Fruit fly (Drosophila melanogaster) Kc167 (cell line): Measurements from ENCODE around the gene CG43052.

Experiments used
- Myc ChIP-seq: fragments of >200 bp; optimal IDR thresholded peaks from 2 replicates; lab custom pipeline; 2017; ENCODE audit warnings: missing external identifiers
- Sin3A ChIP-seq: fragments of >200 bp; optimal IDR thresholded peaks from 2 replicates; lab custom pipeline; 2018; ENCODE audit warnings: missing external identifiers
- h ChIP-seq: fragments of >200 bp; optimal IDR thresholded peaks from 3 replicates; lab custom pipeline; 2018; ENCODE audit warnings: missing external identifiers
- insv ChIP-seq: fragments of >200 bp; optimal IDR thresholded peaks from 3 replicates; lab custom pipeline; 2018; ENCODE audit warnings: missing external identifiers
- psq ChIP-seq: fragments of >200 bp; optimal IDR thresholded peaks from 2 replicates; lab custom pipeline; 2017; ENCODE audit warnings: missing external identifiers
- ttk ChIP-seq: sonication (Bioruptor generic); optimal IDR thresholded peaks from 2 replicates; lab custom pipeline; 2017; ENCODE audit warnings: missing external identifiers

CG43052 gene

dm6 chr2L:14394298-14395064, 42.6 kb downstream of the CG43052 start:
- TF ChIP-seq psq (lab: Kevin White, UChicago) (no peak), Myc (lab: Kevin White, UChicago) (no peak), Sin3A (lab: Kevin White, UChicago) (no peak), ttk (lab: Kevin White, UChicago) (no peak), h (lab: Kevin White, UChicago) (no peak), insv (lab: Kevin White, UChicago) (no peak)

DNA sequence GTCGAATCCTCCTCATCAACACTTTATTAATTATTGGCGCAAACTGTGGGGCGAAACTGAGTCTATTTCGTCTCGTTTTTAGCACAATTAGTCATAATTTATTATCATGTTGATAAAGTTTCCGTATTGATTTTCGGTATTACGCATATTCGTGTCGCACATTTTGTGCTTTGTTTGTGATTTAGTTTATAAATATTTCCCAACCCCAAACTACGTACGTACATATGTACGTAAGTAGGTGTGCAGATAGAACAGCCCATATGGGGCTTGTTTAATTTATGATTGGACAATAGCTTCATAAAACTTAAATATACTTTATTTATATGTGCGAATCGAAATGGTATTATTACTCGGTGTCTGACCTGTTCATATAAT, 43.2 kb downstream of the CG43052 start:
- TF ChIP-seq Myc (lab: Kevin White, UChicago) (no peak), psq (lab: Kevin White, UChicago) (no peak), insv (lab: Kevin White, UChicago) (no peak), ttk (lab: Kevin White, UChicago) (no peak), Sin3A (lab: Kevin White, UChicago) (no peak), h (lab: Kevin White, UChicago) (no peak)

- TF ChIP-seq ttk (lab: Kevin White, UChicago) (no peak), insv (lab: Kevin White, UChicago) (no peak), psq (lab: Kevin White, UChicago) (no peak), Sin3A (lab: Kevin White, UChicago) (no peak), Myc (lab: Kevin White, UChicago) (no peak), h (lab: Kevin White, UChicago) (no peak)
Observed at dm6 chr2L:14396263-14396662, 44.4 kb downstream of the CG43052 start.

DNA sequence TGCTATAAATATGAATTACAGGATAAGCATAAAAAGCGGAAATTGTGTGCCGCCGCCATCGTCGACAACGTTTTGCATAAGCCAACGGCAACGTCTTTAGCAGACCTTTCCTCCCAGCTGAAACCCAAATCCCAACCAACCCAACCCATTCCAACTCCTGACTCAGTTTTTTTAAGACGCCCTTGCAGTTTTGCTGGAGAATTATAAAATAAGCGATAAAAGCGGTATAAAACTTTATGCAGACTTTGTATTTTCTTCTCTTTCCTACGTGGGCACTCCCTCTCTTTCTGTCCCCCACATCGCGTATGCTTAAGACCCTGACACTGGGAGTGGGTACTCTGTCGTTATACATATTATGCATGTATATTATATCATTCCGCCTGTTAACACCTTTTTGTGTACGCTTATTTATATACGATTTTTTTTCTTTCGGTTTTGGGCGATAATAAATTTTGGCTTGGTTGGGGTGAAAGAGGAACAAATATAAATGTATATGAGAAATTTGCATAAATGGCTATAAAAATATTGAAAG, 45.3 kb downstream of the CG43052 start:
- TF ChIP-seq Myc (lab: Kevin White, UChicago) (no peak), h (lab: Kevin White, UChicago) (no peak), ttk (lab: Kevin White, UChicago) (no peak), insv (lab: Kevin White, UChicago) (no peak), psq (lab: Kevin White, UChicago) (no peak), Sin3A (lab: Kevin White, UChicago) (no peak)

DNA sequence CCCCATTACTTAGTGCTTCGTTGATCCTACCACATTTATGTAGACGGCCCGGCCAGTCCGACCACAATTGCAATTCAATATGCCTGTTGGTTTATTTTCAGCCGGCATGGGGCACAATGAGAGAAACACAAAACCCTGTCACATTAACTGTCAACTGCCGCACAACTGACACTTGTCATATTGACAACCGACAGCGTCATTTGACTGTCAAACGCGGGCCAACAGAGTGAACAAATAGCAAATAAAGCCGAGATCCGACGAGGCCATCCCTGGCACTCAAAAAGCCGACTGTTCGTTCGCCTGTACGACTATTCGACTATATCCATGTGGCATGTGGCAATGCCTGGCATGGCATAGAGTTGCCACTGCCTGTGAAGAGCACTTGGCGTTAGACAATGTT, 46.1 kb downstream of the CG43052 start:
- TF ChIP-seq Myc (lab: Kevin White, UChicago) = no peak
- TF ChIP-seq ttk (lab: Kevin White, UChicago) = no peak
- TF ChIP-seq Sin3A (lab: Kevin White, UChicago) = no peak
- TF ChIP-seq h (lab: Kevin White, UChicago) = no peak
- TF ChIP-seq psq (lab: Kevin White, UChicago) = no peak
- no peak for TF ChIP-seq insv (lab: Kevin White, UChicago)

DNA sequence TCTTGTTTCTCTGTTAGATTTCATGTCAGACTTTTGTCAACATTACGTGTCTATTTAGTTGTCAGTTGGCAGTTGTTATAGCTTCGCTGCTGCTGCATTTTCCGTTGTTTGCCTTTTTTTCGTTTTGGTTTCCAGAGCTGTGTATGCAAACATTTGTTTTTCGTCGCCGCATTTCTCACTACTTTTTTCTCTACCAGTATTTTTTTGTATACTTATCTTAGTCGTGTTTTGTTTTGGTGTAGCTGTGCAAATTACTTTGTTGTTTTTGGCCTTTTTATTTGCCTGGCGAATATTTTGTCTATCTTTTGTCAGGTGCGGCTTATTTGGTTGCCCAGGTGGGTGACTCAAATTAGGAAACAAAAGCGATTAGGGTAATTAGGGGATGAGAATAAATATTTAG, 46.7 kb downstream of the CG43052 start:
- no peak for TF ChIP-seq Sin3A (lab: Kevin White, UChicago)
- TF ChIP-seq Myc (lab: Kevin White, UChicago) = no peak
- no peak for TF ChIP-seq psq (lab: Kevin White, UChicago)
- no peak for TF ChIP-seq insv (lab: Kevin White, UChicago)
- TF ChIP-seq h (lab: Kevin White, UChicago) = no peak
- TF ChIP-seq ttk (lab: Kevin White, UChicago) = no peak

DNA sequence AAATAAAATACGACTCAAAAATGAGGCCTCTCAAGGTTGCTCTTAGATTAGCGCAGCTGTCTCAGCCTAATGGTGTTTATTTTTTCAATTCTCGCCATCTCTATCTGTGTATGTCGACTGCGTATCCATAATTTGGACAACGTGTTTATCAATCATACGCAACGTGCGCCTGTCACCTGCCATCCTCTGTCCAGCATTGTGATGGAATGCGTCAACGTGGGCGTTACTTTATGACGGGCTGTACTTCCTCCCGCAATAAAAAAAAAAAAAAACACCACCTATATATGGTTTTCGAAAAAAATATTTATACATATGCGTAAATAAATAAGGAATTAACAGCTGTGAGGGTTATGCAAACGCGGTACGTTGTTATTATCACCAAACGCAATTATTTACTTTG, 47.4 kb downstream of the CG43052 start:
- TF ChIP-seq ttk (lab: Kevin White, UChicago) = no peak
- no peak for TF ChIP-seq insv (lab: Kevin White, UChicago)
- TF ChIP-seq Sin3A (lab: Kevin White, UChicago) = no peak
- TF ChIP-seq psq (lab: Kevin White, UChicago) = no peak
- TF ChIP-seq h (lab: Kevin White, UChicago) = no peak
- no peak for TF ChIP-seq Myc (lab: Kevin White, UChicago)

dm6 chr2L:14400676-14401075, 48.8 kb downstream of the CG43052 start:
- no peak for TF ChIP-seq Sin3A (lab: Kevin White, UChicago)
- TF ChIP-seq ttk (lab: Kevin White, UChicago) = no peak
- no peak for TF ChIP-seq h (lab: Kevin White, UChicago)
- no peak for TF ChIP-seq insv (lab: Kevin White, UChicago)
- no peak for TF ChIP-seq Myc (lab: Kevin White, UChicago)
- TF ChIP-seq psq (lab: Kevin White, UChicago) = no peak

DNA sequence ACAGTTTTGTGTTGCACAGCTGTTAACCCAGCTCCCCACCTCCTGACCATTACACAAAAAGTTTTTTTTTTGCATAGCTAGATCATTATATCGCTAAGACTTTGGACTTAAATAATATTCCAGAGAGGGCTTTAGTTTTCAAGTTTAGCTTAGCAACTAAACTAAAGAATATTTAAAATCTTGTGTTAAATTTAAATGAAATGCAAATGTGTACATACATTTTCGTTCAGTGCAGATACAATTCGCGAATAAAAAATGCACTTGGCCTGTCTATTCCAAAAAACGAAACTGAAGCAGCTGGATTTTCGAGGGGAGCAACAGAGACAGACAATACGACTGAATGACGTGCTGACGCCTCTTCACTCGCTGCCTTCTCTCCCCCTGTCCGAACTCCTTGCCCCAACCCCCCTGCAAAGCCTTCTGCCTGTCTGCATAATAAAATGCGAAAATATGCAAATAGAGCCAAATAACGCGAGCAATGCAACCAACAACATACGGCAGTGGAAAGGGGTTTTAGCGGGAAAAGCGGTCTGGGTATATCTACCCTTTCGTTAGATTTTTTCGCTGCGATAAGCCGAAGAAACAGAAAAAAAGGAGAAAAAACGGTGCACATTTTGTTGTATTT, 49.9 kb downstream of the CG43052 start:
- no peak for TF ChIP-seq insv (lab: Kevin White, UChicago)
- TF ChIP-seq h (lab: Kevin White, UChicago) = no peak
- no peak for TF ChIP-seq Sin3A (lab: Kevin White, UChicago)
- no peak for TF ChIP-seq ttk (lab: Kevin White, UChicago)
- TF ChIP-seq psq (lab: Kevin White, UChicago) = no peak
- no peak for TF ChIP-seq Myc (lab: Kevin White, UChicago)
